Fruit fly (Drosophila melanogaster): Measurements from ENCODE around the gene CG9356.

The CG9356 gene

DNA sequence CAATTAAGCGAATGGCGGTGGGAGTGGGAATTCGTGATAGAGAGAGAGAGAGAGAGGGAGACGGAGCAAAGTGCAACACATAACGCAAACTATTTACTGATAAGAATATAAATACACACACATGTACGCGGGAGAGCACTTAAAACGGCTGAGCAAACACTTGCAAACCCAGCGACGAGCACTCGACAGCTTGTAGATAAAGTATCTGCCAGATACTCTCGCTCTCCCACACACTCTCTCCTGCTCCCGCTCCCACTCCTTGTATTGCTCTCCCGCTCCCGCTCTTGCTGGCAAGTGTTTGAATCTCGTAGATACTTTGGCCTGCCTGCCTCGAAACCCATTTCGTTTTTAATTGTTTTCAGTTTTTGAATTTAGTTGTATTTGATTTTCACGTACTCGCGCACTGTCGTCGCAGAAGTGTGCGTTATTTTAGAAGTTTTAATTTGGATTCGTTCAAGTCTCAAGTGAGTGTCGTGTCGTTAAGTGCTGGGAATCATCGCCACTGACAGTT lies 24.2 kb upstream of the CG9356 start (continued):
- TF ChIP-seq otp (GFP tag; IDR thresholded peaks at IDR 0.05) = peak; percentile 69; the same call in 1 of the 3 replicates
- no peak for TF ChIP-seq CG12942 (GFP tag; optimal IDR thresholded peaks at IDR 0.05)
- TF ChIP-seq CG13894 (tag; optimal IDR thresholded peaks at IDR 0.05) = peak; percentile 2
- peak; percentile 20 for TF ChIP-seq Kr (GFP tag; optimal IDR thresholded peaks at IDR 0.05)
- TF ChIP-seq gro (GFP tag; optimal IDR thresholded peaks at IDR 0.05) = peak; percentile 79
- TF ChIP-seq CG6272 (GFP tag; IDR thresholded peaks at IDR 0.05) = no peak
- TF ChIP-seq Ets65A (GFP tag) = no peak
- TF ChIP-seq Chrac-16 (GFP tag; optimal IDR thresholded peaks at IDR 0.05) = no peak
- peak; percentile 38 for TF ChIP-seq Meics (GFP tag; optimal IDR thresholded peaks at IDR 0.05)
- no peak for TF ChIP-seq crc (GFP tag; optimal IDR thresholded peaks at IDR 0.05)
- TF ChIP-seq odd (GFP tag; optimal IDR thresholded peaks at IDR 0.05) = peak; percentile 58
- TF ChIP-seq CG13287 (GFP tag; IDR thresholded peaks at IDR 0.05; ENCODE audit: partially characterized antibody) = peak; percentile 45; the same call in 1 of the 2 replicates
- TF ChIP-seq pfk (GFP tag; optimal IDR thresholded peaks at IDR 0.05) = peak; percentile 66
- no peak for TF ChIP-seq CkIIα-i1 (GFP tag; IDR thresholded peaks at IDR 0.05)
- no peak for TF ChIP-seq zfh1 (GFP tag; IDR thresholded peaks at IDR 0.05)
- peak; percentile 36 for TF ChIP-seq lbe (GFP tag; optimal IDR thresholded peaks at IDR 0.05)
- TF ChIP-seq CG4820 (GFP tag; optimal IDR thresholded peaks at IDR 0.05) = no peak
- no peak for TF ChIP-seq CG14050 (GFP tag; IDR thresholded peaks at IDR 0.05)
- no peak for TF ChIP-seq ase (GFP tag; IDR thresholded peaks at IDR 0.05)
- peak; percentile 64 for TF ChIP-seq Deaf1 (tag; optimal IDR thresholded peaks at IDR 0.05)
- no peak for TF ChIP-seq NC2α (GFP tag; optimal IDR thresholded peaks at IDR 0.05)
- TF ChIP-seq CG31224 (GFP tag; IDR thresholded peaks at IDR 0.05) = no peak
- TF ChIP-seq H2.0 (GFP tag; IDR thresholded peaks at IDR 0.05) = no peak
- TF ChIP-seq CG9817 (tag; optimal IDR thresholded peaks at IDR 0.05) = no peak
- TF ChIP-seq trh (GFP tag; optimal IDR thresholded peaks at IDR 0.05) = no peak
- TF ChIP-seq fru (optimal IDR thresholded peaks at IDR 0.05) = no peak
- no peak for TF ChIP-seq CG10979 (tag; optimal IDR thresholded peaks at IDR 0.05)
- TF ChIP-seq tio (GFP tag; optimal IDR thresholded peaks at IDR 0.05) = no peak
- no peak for TF ChIP-seq CG9215 (GFP tag; IDR thresholded peaks at IDR 0.05)
- no peak for TF ChIP-seq CG11247 (GFP tag; IDR thresholded peaks at IDR 0.05)
- no peak for TF ChIP-seq gem (tag; optimal IDR thresholded peaks at IDR 0.05)
- TF ChIP-seq ttk (GFP tag; IDR thresholded peaks at IDR 0.05) = no peak
- TF ChIP-seq CG13424 (tag; optimal IDR thresholded peaks at IDR 0.05) = peak; percentile 25
- TF ChIP-seq Hr3 (GFP tag; optimal IDR thresholded peaks at IDR 0.05) = no peak
- TF ChIP-seq lab (GFP tag; optimal IDR thresholded peaks at IDR 0.05) = peak; percentile 87
- TF ChIP-seq Oli (tag; optimal IDR thresholded peaks at IDR 0.05) = no peak
- no peak for TF ChIP-seq maf-S (GFP tag; optimal IDR thresholded peaks at IDR 0.05)
- peak in 1 of 2 experiments; percentile 17 for TF ChIP-seq Hr78 (GFP tag; optimal IDR thresholded peaks at IDR 0.05)
- peak; percentile 68 for TF ChIP-seq Lpt (GFP tag; optimal IDR thresholded peaks at IDR 0.05)
- TF ChIP-seq gce (GFP tag; IDR thresholded peaks at IDR 0.05) = peak; percentile 36; the same call in 1 of the 3 replicates
- no peak for TF ChIP-seq knrl (GFP tag; IDR thresholded peaks at IDR 0.05; ENCODE audit: partially characterized antibody)
- TF ChIP-seq unpg (GFP tag; optimal IDR thresholded peaks at IDR 0.05) = peak; percentile 21
- TF ChIP-seq gcm2 (GFP tag; optimal IDR thresholded peaks at IDR 0.05) = peak; percentile 42
- TF ChIP-seq inv (GFP tag; IDR thresholded peaks at IDR 0.05; ENCODE audit: partially characterized antibody) = no peak
- TF ChIP-seq en (GFP tag; optimal IDR thresholded peaks at IDR 0.05) = no peak
- TF ChIP-seq shn (GFP tag; optimal IDR thresholded peaks at IDR 0.05) = no peak
- no peak for TF ChIP-seq HmgD (GFP tag; optimal IDR thresholded peaks at IDR 0.05)
- TF ChIP-seq wdn (GFP tag; IDR thresholded peaks at IDR 0.05) = no peak
- peak; percentile 62 for TF ChIP-seq Drgx (GFP tag; IDR thresholded peaks at IDR 0.05)
- TF ChIP-seq CTCF (GFP tag; optimal IDR thresholded peaks at IDR 0.05) = peak; percentile 1
- TF ChIP-seq Poxn (GFP tag; IDR thresholded peaks at IDR 0.05) = no peak
- peak; percentile 24 for TF ChIP-seq CG15601 (tag; optimal IDR thresholded peaks at IDR 0.05)
- peak; percentile 24 for TF ChIP-seq Nf-YC (tag; optimal IDR thresholded peaks at IDR 0.05)

Data from whole organism, embryonic.